Worm (Caenorhabditis elegans) whole organism, young adult: ENCODE data around the gene rpn-6.2.

ENCODE experiments used
- sea-2 ChIP-seq: fragments of 200-800 bp; sonication (Bioruptor generic); IDR thresholded peaks from 2 replicates; pipeline ENCODE4 v1.3.6; 2022; ENCODE audit warnings: missing genetic modification characterization, missing compliant biosample characterization
- unc-62 ChIP-seq: fragments of 150-350 bp; optimal IDR thresholded peaks from 2 replicates; lab custom pipeline; 2014; ENCODE audit warnings: missing biosample characterization, missing genetic modification reagents, missing genetic modification characterization
- ztf-3 ChIP-seq: fragments of 200-800 bp; sonication (Bioruptor generic); optimal IDR thresholded peaks from 2 replicates; lab custom pipeline; 2018; ENCODE audit warnings: mild to moderate bottlenecking, missing genetic modification characterization, missing compliant biosample characterization

- no peak for TF ChIP-seq sea-2 (GFP tag; lab: Robert Waterston, UW)
- TF ChIP-seq unc-62 (GFP tag; lab: Kevin White, UChicago): no peak
- TF ChIP-seq ztf-3: no peak
Measured at ce11 chrIII:8981847-8982479, 19.8 kb downstream of the rpn-6.2 start, which contains the start of gene pde-2.
